Fruit fly (Drosophila melanogaster) whole organism, embryonic: ENCODE results near the gene CG18586.

ENCODE experiments used
- CG12071 ChIP-seq: fragments of 200-800 bp; sonication (Bioruptor generic); optimal IDR thresholded peaks from 3 replicates; lab custom pipeline; 2018; ENCODE audit warnings: missing biosample characterization, mild to moderate bottlenecking, missing genetic modification characterization
- CG12104 ChIP-seq: fragments of 200-800 bp; sonication (Bioruptor generic); optimal IDR thresholded peaks from 3 replicates; lab custom pipeline; 2016; ENCODE audit warnings: missing biosample characterization, missing genetic modification characterization
- CG12236 ChIP-seq: fragments of 200-800 bp; sonication (Bioruptor generic); optimal IDR thresholded peaks from 2 replicates; lab custom pipeline; 2016; ENCODE audit warnings: missing biosample characterization, missing genetic modification characterization
- CG17568 ChIP-seq: fragments of 200-800 bp; sonication (Bioruptor generic); optimal IDR thresholded peaks from 2 replicates; lab custom pipeline; 2018; ENCODE audit warnings: missing biosample characterization, mild to moderate bottlenecking, missing genetic modification characterization, moderate library complexity
- CG17612 ChIP-seq: fragments of 200-800 bp; sonication (Bioruptor generic); IDR thresholded peaks from 2 replicates; pipeline ENCODE4 v1.3.6; 2022; ENCODE audit warnings: missing biosample characterization, missing genetic modification characterization
- CG2129 ChIP-seq: fragments of 200-800 bp; sonication (Bioruptor generic); IDR thresholded peaks from 2 replicates; pipeline ENCODE4 v1.3.6; 2022; ENCODE audit warnings: missing biosample characterization, missing genetic modification characterization; ENCODE audit not compliant: partially characterized antibody
- CG2875 ChIP-seq: fragments of 200-800 bp; sonication (Bioruptor generic); optimal IDR thresholded peaks from 2 replicates; lab custom pipeline; 2017; ENCODE audit warnings: missing biosample characterization, mild to moderate bottlenecking, missing genetic modification characterization, missing genetic modification reagents
- CG34422 ChIP-seq: fragments of 200-800 bp; sonication (Bioruptor generic); IDR thresholded peaks from 3 replicates; pipeline ENCODE4 v1.3.6; 2022; ENCODE audit warnings: missing biosample characterization, missing genetic modification characterization
- CG3995 ChIP-seq: fragments of 200-800 bp; sonication (Bioruptor generic); optimal IDR thresholded peaks from 3 replicates; lab custom pipeline; 2016; ENCODE audit warnings: missing biosample characterization, missing genetic modification characterization
- CG6254 ChIP-seq: fragments of 200-800 bp; sonication (Bioruptor generic); optimal IDR thresholded peaks from 3 replicates; lab custom pipeline; 2017; ENCODE audit warnings: mild to moderate bottlenecking, missing biosample characterization, missing genetic modification reagents, missing genetic modification characterization
- CG6272 ChIP-seq: fragments of 200-800 bp; sonication (Bioruptor generic); IDR thresholded peaks from 2 replicates; pipeline ENCODE4 v1.3.6; 2022; ENCODE audit warnings: missing biosample characterization, missing genetic modification characterization
- CG6854 ChIP-seq: fragments of 200-800 bp; sonication (Bioruptor generic); optimal IDR thresholded peaks from 3 replicates; lab custom pipeline; 2017; ENCODE audit warnings: missing biosample characterization, mild to moderate bottlenecking, missing genetic modification characterization
- CG7786 ChIP-seq: fragments of 200-800 bp; sonication (Bioruptor generic); optimal IDR thresholded peaks from 2 replicates; lab custom pipeline; 2016; ENCODE audit warnings: missing biosample characterization, missing genetic modification characterization
- CG7987 ChIP-seq: fragments of 200-800 bp; sonication (Bioruptor generic); optimal IDR thresholded peaks from 2 replicates; lab custom pipeline; 2018; ENCODE audit warnings: missing biosample characterization, mild to moderate bottlenecking, missing genetic modification characterization, moderate library complexity
- CG8281 ChIP-seq: fragments of 200-800 bp; sonication (Bioruptor generic); optimal IDR thresholded peaks from 2 replicates; lab custom pipeline; 2018; ENCODE audit warnings: missing biosample characterization, mild to moderate bottlenecking, missing genetic modification characterization, moderate library complexity
- CG9817 ChIP-seq: fragments of 200-800 bp; sonication (Bioruptor generic); optimal IDR thresholded peaks from 2 replicates; lab custom pipeline; 2018; ENCODE audit warnings: missing biosample characterization, mild to moderate bottlenecking, missing genetic modification characterization, moderate library complexity
- CHES-1-like ChIP-seq: fragments of 200-800 bp; sonication (Bioruptor generic); optimal IDR thresholded peaks from 2 replicates; lab custom pipeline; 2016; ENCODE audit warnings: missing biosample characterization, missing genetic modification characterization
- Dip2 ChIP-seq: fragments of 200-800 bp; sonication (Bioruptor generic); IDR thresholded peaks from 2 replicates; pipeline ENCODE4 v1.3.6; 2022; ENCODE audit warnings: missing biosample characterization, missing genetic modification characterization
- Dll ChIP-seq: fragments of 200-800 bp; sonication (Bioruptor generic); IDR thresholded peaks from 4 replicates; pipeline ENCODE4 v1.3.6; 2022; ENCODE audit warnings: missing biosample characterization, missing genetic modification characterization; ENCODE audit not compliant: partially characterized antibody
- Doc3 ChIP-seq: fragments of 200-800 bp; sonication (Bioruptor generic); IDR thresholded peaks from 3 replicates; pipeline ENCODE4 v1.3.6; 2022; ENCODE audit warnings: missing biosample characterization, missing genetic modification characterization; ENCODE audit not compliant: partially characterized antibody
- Eip74EF ChIP-seq, 2 experiments: fragments of 200-800 bp in 1 of 2; fragments of >200 bp in 1 of 2; sonication (Bioruptor generic) in 1 of 2; optimal IDR thresholded peaks; 2 replicates each; lab custom pipeline; 2017 to 2019; ENCODE audit warnings: missing biosample characterization in 2 of 2, missing genetic modification characterization in 2 of 2, mild to moderate bottlenecking in 1 of 2, moderate library complexity in 1 of 2
- Elba2 ChIP-seq: fragments of 200-800 bp; sonication (Bioruptor generic); optimal IDR thresholded peaks from 3 replicates; lab custom pipeline; 2016; ENCODE audit warnings: missing biosample characterization, missing genetic modification characterization
- Hey ChIP-seq: fragments of 200-800 bp; sonication (Bioruptor generic); optimal IDR thresholded peaks from 3 replicates; lab custom pipeline; 2018; ENCODE audit warnings: missing biosample characterization, mild to moderate bottlenecking, missing genetic modification characterization
- Jarid2 ChIP-seq: fragments of 200-800 bp; sonication (Bioruptor generic); optimal IDR thresholded peaks from 3 replicates; lab custom pipeline; 2017; ENCODE audit warnings: mild to moderate bottlenecking, missing biosample characterization, missing genetic modification reagents, missing genetic modification characterization
- Lhr ChIP-seq: fragments of 200-800 bp; sonication (Bioruptor generic); optimal IDR thresholded peaks from 3 replicates; lab custom pipeline; 2017; ENCODE audit warnings: mild to moderate bottlenecking, missing biosample characterization, missing genetic modification reagents, missing genetic modification characterization
- MESR4 ChIP-seq: fragments of 200-800 bp; sonication (Bioruptor generic); optimal IDR thresholded peaks from 2 replicates; lab custom pipeline; 2018; ENCODE audit warnings: missing biosample characterization, mild to moderate bottlenecking, missing genetic modification characterization, moderate library complexity
- MTF-1 ChIP-seq: fragments of 200-800 bp; sonication (Bioruptor generic); optimal IDR thresholded peaks from 2 replicates; lab custom pipeline; 2018; ENCODE audit warnings: missing biosample characterization, mild to moderate bottlenecking, missing genetic modification characterization, borderline replicate concordance
- NK7.1 ChIP-seq: fragments of 200-800 bp; sonication (Bioruptor generic); optimal IDR thresholded peaks from 3 replicates; lab custom pipeline; 2016; ENCODE audit warnings: missing biosample characterization, missing genetic modification characterization
- Opbp ChIP-seq: fragments of 200-800 bp; sonication (Bioruptor generic); IDR thresholded peaks from 3 replicates; pipeline ENCODE4 v1.3.6; 2022; ENCODE audit warnings: missing biosample characterization, missing genetic modification characterization; ENCODE audit not compliant: partially characterized antibody
- Optix ChIP-seq: fragments of 200-800 bp; sonication (Bioruptor generic); IDR thresholded peaks from 3 replicates; pipeline ENCODE4 v1.3.6; 2022; ENCODE audit warnings: missing biosample characterization, missing genetic modification characterization
- Rx ChIP-seq: fragments of 200-800 bp; sonication (Bioruptor generic); IDR thresholded peaks from 2 replicates; pipeline ENCODE4 v1.3.6; 2022; ENCODE audit warnings: missing biosample characterization, missing genetic modification characterization
- Side ChIP-seq: fragments of 200-800 bp; sonication (Bioruptor generic); optimal IDR thresholded peaks from 2 replicates; lab custom pipeline; 2016; ENCODE audit warnings: missing biosample characterization, missing genetic modification characterization
- Sin3A ChIP-seq: fragments of >200 bp; optimal IDR thresholded peaks from 2 replicates; lab custom pipeline; 2018
- abd-A ChIP-seq: fragments of 200-800 bp; sonication (Bioruptor generic); optimal IDR thresholded peaks from 3 replicates; lab custom pipeline; 2019; ENCODE audit warnings: missing biosample characterization, mild to moderate bottlenecking, missing genetic modification characterization, moderate library complexity
- amos ChIP-seq: fragments of 200-800 bp; sonication (Bioruptor generic); IDR thresholded peaks from 2 replicates; pipeline ENCODE4 v1.3.6; 2022; ENCODE audit warnings: missing biosample characterization, missing genetic modification characterization; ENCODE audit not compliant: partially characterized antibody
- dan ChIP-seq: fragments of 200-800 bp; sonication (Bioruptor generic); IDR thresholded peaks from 2 replicates; pipeline ENCODE4 v1.3.6; 2022; ENCODE audit warnings: missing biosample characterization, missing genetic modification characterization
- emc ChIP-seq: fragments of 200-800 bp; sonication (Bioruptor generic); optimal IDR thresholded peaks from 2 replicates; lab custom pipeline; 2016; ENCODE audit warnings: missing biosample characterization, missing genetic modification characterization
- eyg ChIP-seq: fragments of 200-800 bp; sonication (Bioruptor generic); optimal IDR thresholded peaks from 3 replicates; lab custom pipeline; 2016; ENCODE audit warnings: missing biosample characterization, missing genetic modification characterization
- fd64A ChIP-seq: fragments of 200-800 bp; sonication (Bioruptor generic); optimal IDR thresholded peaks from 3 replicates; lab custom pipeline; 2018; ENCODE audit warnings: missing biosample characterization, mild to moderate bottlenecking, missing genetic modification characterization
- gem ChIP-seq: fragments of 200-800 bp; sonication (Bioruptor generic); optimal IDR thresholded peaks from 2 replicates; lab custom pipeline; 2019; ENCODE audit warnings: missing biosample characterization, mild to moderate bottlenecking, missing genetic modification characterization, moderate library complexity
- gsb-n ChIP-seq: fragments of 200-800 bp; sonication (Bioruptor generic); optimal IDR thresholded peaks from 3 replicates; lab custom pipeline; 2018; ENCODE audit warnings: missing biosample characterization, mild to moderate bottlenecking, missing genetic modification characterization
- ham ChIP-seq: fragments of 200-800 bp; sonication (Bioruptor generic); IDR thresholded peaks from 2 replicates; pipeline ENCODE4 v1.3.6; 2022; ENCODE audit warnings: missing biosample characterization, missing genetic modification characterization
- kah ChIP-seq: fragments of 200-800 bp; sonication (Bioruptor generic); optimal IDR thresholded peaks from 2 replicates; lab custom pipeline; 2018; ENCODE audit warnings: missing biosample characterization, mild to moderate bottlenecking, missing genetic modification characterization
- nom ChIP-seq: fragments of 200-800 bp; sonication (Bioruptor generic); optimal IDR thresholded peaks from 2 replicates; lab custom pipeline; 2017; ENCODE audit warnings: missing biosample characterization, missing genetic modification characterization, mild to moderate bottlenecking, moderate library complexity, missing genetic modification reagents
- pb ChIP-seq: fragments of 200-800 bp; sonication (Bioruptor generic); optimal IDR thresholded peaks from 3 replicates; lab custom pipeline; 2016; ENCODE audit warnings: missing biosample characterization, missing genetic modification characterization
- sd ChIP-seq: fragments of 200-800 bp; sonication (Bioruptor generic); optimal IDR thresholded peaks from 3 replicates; lab custom pipeline; 2018; ENCODE audit warnings: missing biosample characterization, mild to moderate bottlenecking, missing genetic modification characterization, moderate library complexity
- stc ChIP-seq: fragments of 200-800 bp; sonication (Bioruptor generic); IDR thresholded peaks from 2 replicates; pipeline ENCODE4 v1.3.6; 2022; ENCODE audit warnings: missing biosample characterization, missing genetic modification characterization
- tio ChIP-seq: fragments of 200-800 bp; sonication (Bioruptor generic); optimal IDR thresholded peaks from 2 replicates; lab custom pipeline; 2017; ENCODE audit warnings: missing biosample characterization, missing genetic modification characterization, inconsistent platforms
- unc-4 ChIP-seq: fragments of 200-800 bp; sonication (Bioruptor generic); IDR thresholded peaks from 2 replicates; pipeline ENCODE4 v1.3.6; 2022; ENCODE audit warnings: missing biosample characterization, missing genetic modification characterization; ENCODE audit not compliant: partially characterized antibody

The CG18586 gene

dm6 chr3L:5922005-5922685, 49.0 kb downstream of the CG18586 start, which contains the start of gene CG32407 (continued):
- TF ChIP-seq dan (GFP tag; lab: Robert Waterston, UW) = no peak
- no peak for TF ChIP-seq CHES-1-like
- no peak for TF ChIP-seq CG34422 (GFP tag; lab: Robert Waterston, UW)
- TF ChIP-seq gem (tag; lab: Kevin White, UChicago) = peak; percentile 6
- TF ChIP-seq Sin3A (lab: Kevin White, UChicago) = no peak
- TF ChIP-seq CG6254 (GFP tag; lab: Kevin White, UChicago) = no peak
- no peak for TF ChIP-seq stc (GFP tag; lab: Robert Waterston, UW)
- no peak for TF ChIP-seq kah
- 0 out of 3 replicates have a peak, but pooled peaks have one; percentile 27 for TF ChIP-seq Optix (GFP tag; lab: Robert Waterston, UW)
- peak; percentile 84 for TF ChIP-seq sd (tag; lab: Kevin White, UChicago)
- TF ChIP-seq CG3995 (GFP tag; lab: Kevin White, UChicago) = no peak
- TF ChIP-seq amos (GFP tag; lab: Robert Waterston, UW) = no peak
- no peak for TF ChIP-seq MTF-1 (GFP tag; lab: Kevin White, UChicago)
- no peak for TF ChIP-seq nom (GFP tag; lab: Kevin White, UChicago)
- TF ChIP-seq Opbp (GFP tag; lab: Robert Waterston, UW) = 0 out of 3 replicates have a peak, but pooled peaks have one; percentile 15
- no peak for TF ChIP-seq pb (GFP tag; lab: Kevin White, UChicago)
- no peak for TF ChIP-seq Side (GFP tag; lab: Kevin White, UChicago)
- TF ChIP-seq CG17612 = no peak
- no peak for TF ChIP-seq CG12236 (GFP tag; lab: Kevin White, UChicago)
- no peak for TF ChIP-seq CG6272 (GFP tag; lab: Robert Waterston, UW)
- TF ChIP-seq Doc3 (GFP tag; lab: Robert Waterston, UW) = no peak
- TF ChIP-seq emc = no peak
- TF ChIP-seq fd64A (GFP tag; lab: Kevin White, UChicago) = peak; percentile 16
- no peak for TF ChIP-seq tio (GFP tag; lab: Kevin White, UChicago)
- no peak for TF ChIP-seq CG2129 (GFP tag; lab: Robert Waterston, UW)
- peak; percentile 9 for TF ChIP-seq CG12071 (GFP tag; lab: Kevin White, UChicago)
- TF ChIP-seq NK7.1 (GFP tag; lab: Kevin White, UChicago) = no peak
- TF ChIP-seq Eip74EF (GFP tag; optimal IDR thresholded peaks at IDR 0.05; lab: Kevin White, UChicago) = no peak
- no peak for TF ChIP-seq Dip2 (GFP tag; lab: Robert Waterston, UW)
- TF ChIP-seq eyg (GFP tag; lab: Kevin White, UChicago) = no peak
- TF ChIP-seq abd-A = no peak
- no peak for TF ChIP-seq MESR4 (GFP tag; lab: Kevin White, UChicago)
- TF ChIP-seq CG9817 (tag; lab: Kevin White, UChicago) = no peak
- TF ChIP-seq CG2875 (GFP tag; lab: Kevin White, UChicago) = peak; percentile 25
- TF ChIP-seq CG7987 (GFP tag; lab: Kevin White, UChicago) = peak; percentile 26
- no peak for TF ChIP-seq CG7786
- no peak for TF ChIP-seq Rx
- no peak for TF ChIP-seq CG6854 (GFP tag; lab: Kevin White, UChicago)
- TF ChIP-seq Dll = no peak
- TF ChIP-seq Hey (tag; lab: Kevin White, UChicago) = peak; percentile 53
- peak; percentile 87 for TF ChIP-seq CG8281 (tag; lab: Kevin White, UChicago)
- TF ChIP-seq gsb-n (tag; lab: Kevin White, UChicago) = no peak
- no peak for TF ChIP-seq unc-4 (GFP tag; lab: Robert Waterston, UW)
- TF ChIP-seq Elba2 (GFP tag; lab: Kevin White, UChicago) = no peak
- TF ChIP-seq CG17568 (GFP tag; lab: Kevin White, UChicago) = no peak
- no peak for TF ChIP-seq ham (GFP tag; lab: Robert Waterston, UW)
- TF ChIP-seq CG12104 (GFP tag; lab: Kevin White, UChicago) = no peak
- no peak for TF ChIP-seq Jarid2 (GFP tag; lab: Kevin White, UChicago)
- TF ChIP-seq Lhr (GFP tag; lab: Kevin White, UChicago) = no peak
